Fruit fly (Drosophila melanogaster): Measurements from ENCODE around the gene r2d2.

- TF ChIP-seq Lpt (GFP tag; optimal IDR thresholded peaks at IDR 0.05) (no peak), lz (GFP tag; optimal IDR thresholded peaks at IDR 0.05) (no peak), spab (GFP tag; optimal IDR thresholded peaks at IDR 0.05) (no peak)
These were observed 49.5 kb downstream of the r2d2 start for dm6 chr2L:7849472-7849871.
